Fruit fly (Drosophila melanogaster) whole organism, embryonic: ENCODE results near the gene CG4313.
A peak's percentile ranks its signal among the peaks of the same experiment; 100 is the strongest.

ENCODE experiments used
- Abd-B ChIP-seq: fragments of 200-800 bp; sonication (Bioruptor generic); optimal IDR thresholded peaks from 2 replicates; lab custom pipeline; 2018; ENCODE audit warnings: missing biosample characterization, mild to moderate bottlenecking, missing genetic modification characterization, moderate library complexity
- Ada2b ChIP-seq: fragments of 200-800 bp; sonication (Bioruptor generic); IDR thresholded peaks from 2 replicates; pipeline ENCODE4 v1.3.6; 2022; ENCODE audit warnings: missing biosample characterization, missing genetic modification characterization
- Aef1 ChIP-seq: fragments of 200-800 bp; sonication (Bioruptor generic); IDR thresholded peaks from 3 replicates; pipeline ENCODE4 v1.3.6; 2022; ENCODE audit warnings: missing biosample characterization, missing genetic modification characterization
- BtbVII ChIP-seq: fragments of 200-800 bp; sonication (Bioruptor generic); optimal IDR thresholded peaks from 3 replicates; lab custom pipeline; 2017; ENCODE audit warnings: missing biosample characterization, mild to moderate bottlenecking, missing genetic modification characterization
- CG10147 ChIP-seq: fragments of 200-800 bp; sonication (Bioruptor generic); optimal IDR thresholded peaks from 2 replicates; lab custom pipeline; 2019; ENCODE audit warnings: missing biosample characterization, mild to moderate bottlenecking, missing genetic modification characterization, moderate library complexity
- CG12071 ChIP-seq: fragments of 200-800 bp; sonication (Bioruptor generic); optimal IDR thresholded peaks from 3 replicates; lab custom pipeline; 2018; ENCODE audit warnings: missing biosample characterization, mild to moderate bottlenecking, missing genetic modification characterization
- CG12769 ChIP-seq: fragments of 200-800 bp; sonication (Bioruptor generic); optimal IDR thresholded peaks from 2 replicates; lab custom pipeline; 2019; ENCODE audit warnings: missing biosample characterization, mild to moderate bottlenecking, missing genetic modification characterization, moderate library complexity
- CG13296 ChIP-seq: fragments of 200-800 bp; sonication (Bioruptor generic); optimal IDR thresholded peaks from 3 replicates; lab custom pipeline; 2018; ENCODE audit warnings: missing biosample characterization, mild to moderate bottlenecking, missing genetic modification characterization
- CG17328 ChIP-seq: fragments of 200-800 bp; sonication (Bioruptor generic); IDR thresholded peaks from 2 replicates; pipeline ENCODE4 v1.3.6; 2022; ENCODE audit warnings: missing biosample characterization, missing genetic modification characterization
- CG6654 ChIP-seq: fragments of 200-800 bp; sonication (Bioruptor generic); optimal IDR thresholded peaks from 2 replicates; lab custom pipeline; 2017; ENCODE audit warnings: missing biosample characterization, mild to moderate bottlenecking, missing genetic modification characterization
- CG7786 ChIP-seq: fragments of 200-800 bp; sonication (Bioruptor generic); optimal IDR thresholded peaks from 2 replicates; lab custom pipeline; 2016; ENCODE audit warnings: missing biosample characterization, missing genetic modification characterization
- CG7987 ChIP-seq: fragments of 200-800 bp; sonication (Bioruptor generic); optimal IDR thresholded peaks from 2 replicates; lab custom pipeline; 2018; ENCODE audit warnings: missing biosample characterization, mild to moderate bottlenecking, missing genetic modification characterization, moderate library complexity
- CG8478 ChIP-seq: fragments of >200 bp; optimal IDR thresholded peaks from 2 replicates; lab custom pipeline; 2018
- CG9797 ChIP-seq: fragments of 200-800 bp; sonication (Bioruptor generic); optimal IDR thresholded peaks from 3 replicates; lab custom pipeline; 2018; ENCODE audit warnings: missing biosample characterization, mild to moderate bottlenecking, missing genetic modification characterization
- Camta ChIP-seq: fragments of 200-800 bp; sonication (Bioruptor generic); optimal IDR thresholded peaks from 2 replicates; lab custom pipeline; 2016; ENCODE audit warnings: missing biosample characterization, missing genetic modification characterization
- CoRest ChIP-seq: fragments of 200-800 bp; sonication (Bioruptor generic); optimal IDR thresholded peaks from 3 replicates; lab custom pipeline; 2018; ENCODE audit warnings: missing biosample characterization, mild to moderate bottlenecking, missing genetic modification characterization, moderate library complexity
- CrebB ChIP-seq: fragments of 200-800 bp; sonication (Bioruptor generic); optimal IDR thresholded peaks from 3 replicates; lab custom pipeline; 2018; ENCODE audit warnings: missing biosample characterization, mild to moderate bottlenecking, missing genetic modification characterization
- Drgx ChIP-seq: fragments of 200-800 bp; sonication (Bioruptor generic); IDR thresholded peaks from 2 replicates; pipeline ENCODE4 v1.3.6; 2022; ENCODE audit warnings: missing biosample characterization, missing genetic modification characterization
- E2f2 ChIP-seq: fragments of 200-800 bp; sonication (Bioruptor generic); IDR thresholded peaks from 2 replicates; pipeline ENCODE4 v1.3.6; 2022; ENCODE audit warnings: missing biosample characterization, missing genetic modification characterization
- Ets97D ChIP-seq: fragments of 200-800 bp; sonication (Bioruptor generic); optimal IDR thresholded peaks from 3 replicates; lab custom pipeline; 2016; ENCODE audit warnings: missing biosample characterization, missing genetic modification characterization
- Fer3 ChIP-seq: fragments of 200-800 bp; sonication (Bioruptor generic); optimal IDR thresholded peaks from 2 replicates; lab custom pipeline; 2018; ENCODE audit warnings: missing biosample characterization, mild to moderate bottlenecking, missing genetic modification characterization, moderate library complexity
- GATAe ChIP-seq: fragments of 200-800 bp; sonication (Bioruptor generic); conservative IDR thresholded peaks from 2 replicates; pipeline ENCODE4 v1.3.6; 2022; ENCODE audit warnings: missing biosample characterization, missing genetic modification characterization
- HLH54F ChIP-seq: fragments of 200-800 bp; sonication (Bioruptor generic); optimal IDR thresholded peaks from 3 replicates; lab custom pipeline; 2016; ENCODE audit warnings: missing biosample characterization, missing genetic modification characterization
- Hmx ChIP-seq: fragments of 200-800 bp; sonication (Bioruptor generic); optimal IDR thresholded peaks from 2 replicates; lab custom pipeline; 2016; ENCODE audit warnings: missing biosample characterization, missing genetic modification characterization
- Hr39 ChIP-seq: fragments of >200 bp; optimal IDR thresholded peaks from 2 replicates; lab custom pipeline; 2017
- MTF-1 ChIP-seq: fragments of 200-800 bp; sonication (Bioruptor generic); optimal IDR thresholded peaks from 2 replicates; lab custom pipeline; 2018; ENCODE audit warnings: missing biosample characterization, mild to moderate bottlenecking, missing genetic modification characterization, borderline replicate concordance
- Max ChIP-seq: fragments of 200-800 bp; sonication (Bioruptor generic); optimal IDR thresholded peaks from 2 replicates; lab custom pipeline; 2016; ENCODE audit warnings: missing biosample characterization, mild to moderate bottlenecking, missing genetic modification characterization
- Poxn ChIP-seq: fragments of 200-800 bp; sonication (Bioruptor generic); IDR thresholded peaks from 2 replicates; pipeline ENCODE4 v1.3.6; 2022; ENCODE audit warnings: missing biosample characterization, missing genetic modification characterization
- Ptx1 ChIP-seq: fragments of 200-800 bp; sonication (Bioruptor generic); IDR thresholded peaks from 2 replicates; pipeline ENCODE4 v1.3.6; 2022; ENCODE audit warnings: missing biosample characterization, missing genetic modification characterization
- Rfx ChIP-seq: fragments of 200-800 bp; sonication (Bioruptor generic); IDR thresholded peaks from 2 replicates; pipeline ENCODE4 v1.3.6; 2022; ENCODE audit warnings: missing biosample characterization, missing genetic modification characterization
- Side ChIP-seq: fragments of 200-800 bp; sonication (Bioruptor generic); optimal IDR thresholded peaks from 2 replicates; lab custom pipeline; 2016; ENCODE audit warnings: missing biosample characterization, missing genetic modification characterization
- Sox102F ChIP-seq: fragments of 200-800 bp; sonication (Bioruptor generic); optimal IDR thresholded peaks from 2 replicates; lab custom pipeline; 2018; ENCODE audit warnings: missing biosample characterization, mild to moderate bottlenecking, missing genetic modification characterization, moderate library complexity
- Sry-δ ChIP-seq: fragments of 200-800 bp; sonication (Bioruptor generic); optimal IDR thresholded peaks from 2 replicates; lab custom pipeline; 2016; ENCODE audit warnings: missing biosample characterization, missing genetic modification characterization
- Stat92E ChIP-seq, 3 experiments: fragments of >200 bp in 2 of 3; fragments of 200-800 bp in 1 of 3; sonication (Bioruptor generic) in 1 of 3; optimal IDR thresholded peaks; 2 replicates each; lab custom pipeline; 2017 to 2019; ENCODE audit warnings: missing biosample characterization in 3 of 3, missing genetic modification characterization in 3 of 3, mild to moderate bottlenecking in 1 of 3, moderate library complexity in 1 of 3
- Taf1 ChIP-seq: fragments of 200-800 bp; sonication (Bioruptor generic); IDR thresholded peaks from 2 replicates; pipeline ENCODE4 v1.3.6; 2022; ENCODE audit warnings: missing biosample characterization, missing genetic modification characterization
- Vsx1 ChIP-seq: fragments of 200-800 bp; sonication (Bioruptor generic); optimal IDR thresholded peaks from 2 replicates; lab custom pipeline; 2017; ENCODE audit warnings: missing biosample characterization, mild to moderate bottlenecking, missing genetic modification characterization, missing genetic modification reagents
- ato ChIP-seq: fragments of 200-800 bp; sonication (Bioruptor generic); IDR thresholded peaks from 2 replicates; pipeline ENCODE4 v1.3.6; 2022; ENCODE audit warnings: missing biosample characterization, missing genetic modification characterization; ENCODE audit not compliant: partially characterized antibody
- croc ChIP-seq: fragments of 200-800 bp; sonication (Bioruptor generic); conservative IDR thresholded peaks from 3 replicates; pipeline ENCODE4 v1.3.6; 2022; ENCODE audit warnings: missing biosample characterization, missing genetic modification characterization
- eve ChIP-seq, 2 experiments: fragments of >200 bp; optimal IDR thresholded peaks; 2 replicates each; lab custom pipeline; 2017; ENCODE audit warnings: missing biosample characterization in 2 of 2, missing genetic modification characterization in 2 of 2
- gcm ChIP-seq: fragments of 200-800 bp; sonication (Bioruptor generic); optimal IDR thresholded peaks from 2 replicates; lab custom pipeline; 2019; ENCODE audit warnings: missing biosample characterization, mild to moderate bottlenecking, missing genetic modification characterization, moderate library complexity
- lilli ChIP-seq: fragments of 200-800 bp; sonication (Bioruptor generic); optimal IDR thresholded peaks from 3 replicates; lab custom pipeline; 2016; ENCODE audit warnings: missing biosample characterization, missing genetic modification characterization
- seq ChIP-seq: fragments of 200-800 bp; sonication (Bioruptor generic); IDR thresholded peaks from 2 replicates; pipeline ENCODE4 v1.3.6; 2022; ENCODE audit warnings: missing biosample characterization, missing genetic modification characterization
- sim ChIP-seq: fragments of 200-800 bp; sonication (Bioruptor generic); IDR thresholded peaks from 2 replicates; pipeline ENCODE4 v1.3.6; 2022; ENCODE audit warnings: missing biosample characterization, missing genetic modification characterization
- slbo ChIP-seq: fragments of 200-800 bp; sonication (Bioruptor generic); IDR thresholded peaks from 2 replicates; pipeline ENCODE4 v1.3.6; 2022; ENCODE audit warnings: missing biosample characterization, missing genetic modification characterization
- so ChIP-seq: fragments of 200-800 bp; sonication (Bioruptor generic); IDR thresholded peaks from 3 replicates; pipeline ENCODE4 v1.3.6; 2022; ENCODE audit warnings: missing biosample characterization, missing genetic modification characterization
- sr ChIP-seq: fragments of 200-800 bp; sonication (Bioruptor generic); IDR thresholded peaks from 3 replicates; pipeline ENCODE4 v1.3.6; 2022; ENCODE audit warnings: missing biosample characterization, missing genetic modification characterization
- sug ChIP-seq: fragments of 200-800 bp; optimal IDR thresholded peaks from 2 replicates; lab custom pipeline; 2019; ENCODE audit warnings: missing biosample characterization, mild to moderate bottlenecking, missing genetic modification characterization, moderate library complexity
- trem ChIP-seq: fragments of 200-800 bp; optimal IDR thresholded peaks from 3 replicates; lab custom pipeline; 2019; ENCODE audit warnings: missing biosample characterization, mild to moderate bottlenecking, missing genetic modification characterization, moderate library complexity
- ttk ChIP-seq: fragments of 200-800 bp; sonication (Bioruptor generic); IDR thresholded peaks from 2 replicates; pipeline ENCODE4 v2.1.2; 2022; ENCODE audit warnings: missing biosample characterization, missing genetic modification characterization
- wdn ChIP-seq: fragments of 200-800 bp; sonication (Bioruptor generic); IDR thresholded peaks from 2 replicates; pipeline ENCODE4 v1.3.6; 2022; ENCODE audit warnings: missing biosample characterization, missing genetic modification characterization

CG4313 gene

dm6 chrX:2041981-2042847 lies 546 bp downstream of the CG4313 start, which contains the start of the genes Actn and usp (continued):
- TF ChIP-seq lilli (GFP tag; lab: Kevin White, UChicago) (peak; percentile 43), sr (GFP tag; lab: Robert Waterston, UW) (no peak), Taf1 (GFP tag; lab: Robert Waterston, UW) (no peak), CG7987 (GFP tag; lab: Kevin White, UChicago) (no peak), Sry-δ (GFP tag; lab: Kevin White, UChicago) (peak; percentile 3), MTF-1 (GFP tag; lab: Kevin White, UChicago) (no peak), CG12071 (GFP tag; lab: Kevin White, UChicago) (no peak), CG6654 (GFP tag; lab: Kevin White, UChicago) (no peak), CG8478 (lab: Kevin White, UChicago) (no peak), seq (GFP tag; lab: Robert Waterston, UW) (0 out of 2 replicates have a peak, but pooled peaks have one; percentile 10), gcm (peak; percentile 9), CG17328 (GFP tag; lab: Robert Waterston, UW) (no peak), Rfx (GFP tag; lab: Robert Waterston, UW) (peak; percentile 42; the same call in 1 of the 2 replicates), Vsx1 (no peak), E2f2 (no peak; the same call in 1 of the 2 replicates), Fer3 (peak; percentile 20), Side (GFP tag; lab: Kevin White, UChicago) (no peak), trem (tag; lab: Kevin White, UChicago) (peak; percentile 56), slbo (peak; percentile 33; the same call in 1 of the 2 replicates), croc (GFP tag; lab: Robert Waterston, UW) (no peak), CG9797 (GFP tag; lab: Kevin White, UChicago) (no peak), Poxn (GFP tag; lab: Robert Waterston, UW) (no peak), eve (GFP tag; optimal IDR thresholded peaks at IDR 0.05; lab: Kevin White, UChicago) (no peak), Camta (GFP tag; lab: Kevin White, UChicago) (no peak), Sox102F (peak; percentile 35), CG12769 (peak; percentile 17), Max (GFP tag; lab: Kevin White, UChicago) (no peak), CG10147 (GFP tag; lab: Kevin White, UChicago) (no peak), Stat92E (GFP tag; optimal IDR thresholded peaks at IDR 0.05; lab: Kevin White, UChicago) (peak in 1 of 3 experiments; percentile 80), Ets97D (GFP tag; lab: Kevin White, UChicago) (peak; percentile 1), GATAe (GFP tag; lab: Robert Waterston, UW) (no peak), Ptx1 (GFP tag; lab: Robert Waterston, UW) (no peak), Drgx (GFP tag; lab: Robert Waterston, UW) (peak; percentile 49), HLH54F (no peak), Abd-B (GFP tag; lab: Kevin White, UChicago) (no peak), so (GFP tag; lab: Robert Waterston, UW) (no peak), Hmx (GFP tag; lab: Kevin White, UChicago) (no peak), wdn (GFP tag; lab: Robert Waterston, UW) (no peak), CoRest (tag; lab: Kevin White, UChicago) (peak; percentile 42), ato (GFP tag; lab: Robert Waterston, UW) (no peak), BtbVII (GFP tag; lab: Kevin White, UChicago) (no peak), Aef1 (GFP tag; lab: Robert Waterston, UW) (no peak), Ada2b (GFP tag; lab: Robert Waterston, UW) (0 out of 2 replicates have a peak, but pooled peaks have one; percentile 9), CG13296 (GFP tag; lab: Kevin White, UChicago) (no peak), CG7786 (no peak), sim (no peak), Hr39 (no peak), CrebB (tag; lab: Kevin White, UChicago) (no peak), sug (tag; lab: Kevin White, UChicago) (peak; percentile 95), ttk (no peak)
